Worm (Caenorhabditis elegans) whole organism, mixed stage, embryonic: ENCODE data around the gene ptb-1.

ENCODE experiments used
- ceh-43 ChIP-seq: fragments of 200-800 bp; sonication (Bioruptor generic); optimal IDR thresholded peaks from 2 replicates; lab custom pipeline; 2018; ENCODE audit warnings: mild to moderate bottlenecking, missing genetic modification characterization, moderate library complexity, missing compliant biosample characterization
- ces-1 ChIP-seq: fragments of 150-350 bp; optimal IDR thresholded peaks from 2 replicates; lab custom pipeline; 2014; ENCODE audit warnings: missing biosample characterization, missing genetic modification reagents, missing genetic modification characterization
- elt-1 ChIP-seq: sonication (generic microtip); optimal IDR thresholded peaks from 2 replicates; lab custom pipeline; 2017; ENCODE audit warnings: missing genetic modification characterization, mild to moderate bottlenecking, missing compliant biosample characterization, antibody characterized with exemption, moderate library complexity, borderline replicate concordance; ENCODE audit not compliant: insufficient read depth
- mab-5 ChIP-seq: fragments of 150-350 bp; optimal IDR thresholded peaks from 2 replicates; lab custom pipeline; 2014; ENCODE audit warnings: missing biosample characterization, missing genetic modification characterization
- nhr-12 ChIP-seq: fragments of 150-350 bp; optimal IDR thresholded peaks from 2 replicates; lab custom pipeline; 2014; ENCODE audit warnings: missing biosample characterization, missing genetic modification characterization
- nhr-2 ChIP-seq: fragments of 150-350 bp; optimal IDR thresholded peaks from 2 replicates; lab custom pipeline; 2014; ENCODE audit warnings: missing biosample characterization, missing genetic modification characterization
- nhr-237 ChIP-seq: fragments of 150-350 bp; optimal IDR thresholded peaks from 2 replicates; lab custom pipeline; 2014; ENCODE audit warnings: missing biosample characterization, missing genetic modification characterization
- nhr-28 ChIP-seq: fragments of 150-350 bp; optimal IDR thresholded peaks from 2 replicates; lab custom pipeline; 2014; ENCODE audit warnings: missing biosample characterization, missing genetic modification characterization
- pha-4 ChIP-seq: fragments of 150-350 bp; optimal IDR thresholded peaks from 2 replicates; lab custom pipeline; 2018; ENCODE audit warnings: missing biosample characterization, missing genetic modification reagents, missing genetic modification characterization
- snpc-4 ChIP-seq: fragments of 150-350 bp; optimal IDR thresholded peaks from 2 replicates; lab custom pipeline; 2014; ENCODE audit warnings: missing biosample characterization, missing genetic modification characterization
- unc-62 ChIP-seq: fragments of 150-350 bp; optimal IDR thresholded peaks from 2 replicates; lab custom pipeline; 2014; ENCODE audit warnings: missing biosample characterization, missing genetic modification reagents, missing genetic modification characterization

DNA sequence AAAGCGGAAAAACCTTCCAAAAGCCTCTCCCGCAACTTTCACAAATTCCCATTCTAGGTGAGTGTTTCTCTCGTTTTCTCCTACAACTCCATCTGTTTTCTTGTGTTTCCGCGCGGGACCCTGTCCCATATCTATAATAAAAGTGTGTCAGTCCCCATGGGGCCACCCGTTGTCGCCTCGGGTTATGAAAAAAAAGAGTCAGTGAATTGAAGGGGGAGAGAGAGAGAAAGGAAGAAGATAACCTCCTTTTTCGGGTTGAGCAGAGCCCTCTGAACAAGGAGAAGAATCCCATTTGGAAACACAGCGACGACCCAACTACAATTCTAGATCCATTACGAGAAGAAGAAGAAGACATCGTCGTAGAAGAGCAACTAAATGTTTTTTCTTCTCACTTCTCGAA lies 41.7 kb downstream of the ptb-1 start, which contains the start of gene C09G5.13:
- TF ChIP-seq ces-1 (GFP tag; lab: Kevin White, UChicago) (no peak), mab-5 (tag; lab: Kevin White, UChicago) (no peak), unc-62 (GFP tag; lab: Kevin White, UChicago) (no peak), pha-4 (tag; lab: Kevin White, UChicago) (no peak), ceh-43 (GFP tag; lab: Kevin White, UChicago) (no peak), nhr-2 (tag; lab: Kevin White, UChicago) (no peak), nhr-28 (tag; lab: Kevin White, UChicago) (no peak), elt-1 (tag; lab: Kevin White, UChicago) (no peak), snpc-4 (tag; lab: Kevin White, UChicago) (no peak), nhr-237 (tag; lab: Kevin White, UChicago) (no peak), nhr-12 (no peak)
